Worm (Caenorhabditis elegans) whole organism, L4 larva: ENCODE results near the gene vha-1.

Source experiments
- F44E2.7 ChIP-seq: fragments of 200-800 bp; sonication (Bioruptor generic); IDR thresholded peaks from 2 replicates; pipeline ENCODE4 v2.1.2; 2022; ENCODE audit warnings: missing genetic modification characterization, missing compliant biosample characterization
- T20F7.1 ChIP-seq: fragments of 200-800 bp; sonication (Bioruptor generic); optimal IDR thresholded peaks from 2 replicates; lab custom pipeline; 2018; ENCODE audit warnings: mild to moderate bottlenecking, missing genetic modification characterization, missing compliant biosample characterization
- daf-12 ChIP-seq: fragments of 150-350 bp; optimal IDR thresholded peaks from 2 replicates; lab custom pipeline; 2014; ENCODE audit warnings: missing biosample characterization, missing genetic modification reagents, missing genetic modification characterization
- mdl-1 ChIP-seq, 2 experiments: fragments of 150-350 bp in 1 of 2; sonication (generic microtip) in 1 of 2; optimal IDR thresholded peaks; 2 replicates each; lab custom pipeline; 2014 to 2017; ENCODE audit warnings: missing biosample characterization in 2 of 2, missing genetic modification characterization in 2 of 2
- mes-2 ChIP-seq: sonication (generic microtip); optimal IDR thresholded peaks from 2 replicates; lab custom pipeline; 2016; ENCODE audit warnings: missing genotype, mild to moderate bottlenecking, missing genetic modification characterization, missing compliant biosample characterization; ENCODE audit not compliant: poor library complexity, severe bottlenecking

DNA sequence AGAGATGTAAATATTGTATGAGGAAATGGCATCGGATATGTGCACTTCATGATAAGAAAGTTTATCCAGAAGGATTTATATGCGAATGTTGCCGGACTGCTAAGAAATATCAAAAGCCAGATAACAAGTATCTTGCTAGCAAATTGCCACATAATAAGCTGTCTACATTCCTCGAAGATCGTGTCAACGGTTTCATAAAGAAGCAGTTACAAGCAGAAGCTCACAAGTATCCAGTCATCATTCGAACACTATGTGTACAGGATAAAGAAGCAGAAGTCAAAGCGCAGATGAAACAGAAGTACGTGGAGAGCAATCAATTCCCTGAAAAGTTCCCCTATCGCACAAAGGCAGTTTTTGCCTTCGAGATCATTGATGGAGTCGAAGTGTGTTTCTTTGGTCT is 10.5 kb upstream of the vha-1 start:
- TF ChIP-seq mdl-1 (tag; optimal IDR thresholded peaks at IDR 0.05; lab: Kevin White, UChicago) (no peak), mes-2 (tag; lab: Kevin White, UChicago) (no peak), F44E2.7 (GFP tag; lab: Robert Waterston, UW) (no peak), daf-12 (tag; lab: Kevin White, UChicago) (no peak), T20F7.1 (GFP tag; lab: Kevin White, UChicago) (no peak)
